2 fruit fly cellular contexts compared by ENCODE assay signal in the genomic region with DNA sequence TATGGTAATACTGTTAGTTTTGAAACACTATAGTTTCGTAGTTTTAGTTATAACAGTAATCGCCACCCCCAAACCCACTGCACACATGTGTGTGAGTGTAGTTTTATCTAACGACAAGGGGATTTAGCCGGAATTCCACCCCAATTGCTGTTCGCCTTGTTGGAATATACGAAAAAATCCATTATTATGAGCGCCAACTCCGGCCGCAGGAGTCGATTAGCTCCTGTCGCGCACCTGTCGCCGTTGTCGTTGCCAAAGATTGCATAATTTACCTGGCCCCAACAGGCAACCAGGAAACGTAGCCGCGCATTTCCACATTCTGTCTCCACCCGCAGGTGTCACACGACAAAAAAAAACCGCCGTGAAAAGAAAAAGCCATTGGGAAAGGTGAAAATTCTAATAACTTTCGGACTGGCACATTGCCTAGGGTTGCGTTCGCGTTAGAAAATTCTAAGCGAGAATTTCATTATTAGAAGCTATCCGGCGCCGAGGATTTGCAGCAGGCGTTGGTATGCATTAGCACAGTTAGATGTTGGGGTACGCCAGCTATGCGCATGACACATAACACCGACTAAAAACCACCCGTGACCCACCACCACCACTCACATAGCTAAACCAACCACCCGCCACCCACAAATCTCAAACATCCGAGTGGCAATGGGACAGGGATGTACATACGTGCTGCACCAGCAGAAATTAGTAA.
TF ChIP-seq lines count a peak whose summit lies in the region.

No protein-coding gene starts in this region.

- TF ChIP-seq CTCF in whole organism, embryonic (GFP tag; optimal IDR thresholded peaks at IDR 0.05; lab: Kevin White, UChicago) = no peak

TF ChIP-seq in whole organism, embryonic, 481 proteins besides CTCF, POLR2A, EP300 and RAD21 (continues in another document):
- TF ChIP-seq ase (GFP tag; IDR thresholded peaks at IDR 0.05; lab: Robert Waterston, UW) = 0 out of 3 replicates have a peak, but pooled peaks have one; percentile 7
- peak; percentile 41 for TF ChIP-seq sqz (GFP tag; optimal IDR thresholded peaks at IDR 0.05; lab: Kevin White, UChicago)
- TF ChIP-seq H15 (GFP tag; IDR thresholded peaks at IDR 0.05; lab: Robert Waterston, UW) = no peak
- TF ChIP-seq kay (GFP tag; optimal IDR thresholded peaks at IDR 0.05; lab: Kevin White, UChicago) = no peak
- TF ChIP-seq tio (GFP tag; optimal IDR thresholded peaks at IDR 0.05; lab: Kevin White, UChicago) = no peak
- TF ChIP-seq NC2α (GFP tag; optimal IDR thresholded peaks at IDR 0.05; lab: Kevin White, UChicago) = no peak
- no peak for TF ChIP-seq Xrp1 (GFP tag; IDR thresholded peaks at IDR 0.05; lab: Robert Waterston, UW)
- no peak for TF ChIP-seq pfk (GFP tag; optimal IDR thresholded peaks at IDR 0.05; lab: Kevin White, UChicago)
- 0 out of 2 replicates have a peak, but pooled peaks have one; percentile 5 for TF ChIP-seq Ada2b (GFP tag; IDR thresholded peaks at IDR 0.05; lab: Robert Waterston, UW)
- TF ChIP-seq pros (GFP tag; optimal IDR thresholded peaks at IDR 0.05; lab: Kevin White, UChicago) = no peak
- TF ChIP-seq ara (GFP tag; IDR thresholded peaks at IDR 0.05; lab: Robert Waterston, UW) = no peak; the same call in 1 of the 2 replicates
- TF ChIP-seq CG7357 (GFP tag; IDR thresholded peaks at IDR 0.05; lab: Robert Waterston, UW) = no peak
- TF ChIP-seq sens (GFP tag; lab: Kevin White, UChicago) = peak; percentile 66
- no peak for TF ChIP-seq Ptx1 (GFP tag; IDR thresholded peaks at IDR 0.05; lab: Robert Waterston, UW)
- no peak for TF ChIP-seq so (GFP tag; IDR thresholded peaks at IDR 0.05; lab: Robert Waterston, UW)
- no peak for TF ChIP-seq CG4328 (GFP tag; optimal IDR thresholded peaks at IDR 0.05; lab: Kevin White, UChicago)
- no peak for TF ChIP-seq gfzf (GFP tag; optimal IDR thresholded peaks at IDR 0.05; lab: Kevin White, UChicago)
- TF ChIP-seq wdn (GFP tag; IDR thresholded peaks at IDR 0.05; lab: Robert Waterston, UW) = no peak
- no peak for TF ChIP-seq CG6791 (GFP tag; IDR thresholded peaks at IDR 0.05; lab: Robert Waterston, UW; ENCODE audit: partially characterized antibody)
- TF ChIP-seq usp (GFP tag; optimal IDR thresholded peaks at IDR 0.05; lab: Kevin White, UChicago) = no peak
- TF ChIP-seq CG11695 (GFP tag; IDR thresholded peaks at IDR 0.05; lab: Robert Waterston, UW) = no peak
- TF ChIP-seq abd-A (tag; optimal IDR thresholded peaks at IDR 0.05; lab: Kevin White, UChicago) = peak; percentile 93
- TF ChIP-seq CG10565 (GFP tag; optimal IDR thresholded peaks at IDR 0.05; lab: Kevin White, UChicago) = no peak
- TF ChIP-seq HHEX (GFP tag; optimal IDR thresholded peaks at IDR 0.05; lab: Kevin White, UChicago) = no peak
- TF ChIP-seq C15 (GFP tag; IDR thresholded peaks at IDR 0.05; lab: Robert Waterston, UW) = no peak
- TF ChIP-seq Gug (GFP tag; IDR thresholded peaks at IDR 0.05; lab: Robert Waterston, UW) = no peak
- peak; percentile 97 for TF ChIP-seq sd (tag; optimal IDR thresholded peaks at IDR 0.05; lab: Kevin White, UChicago)
- TF ChIP-seq CG6765 (GFP tag; optimal IDR thresholded peaks at IDR 0.05; lab: Kevin White, UChicago) = no peak
- no peak for TF ChIP-seq CG9876 (GFP tag; optimal IDR thresholded peaks at IDR 0.05; lab: Kevin White, UChicago)
- no peak; the same call in 1 of the 2 replicates for TF ChIP-seq ssp (GFP tag; IDR thresholded peaks at IDR 0.05; lab: Robert Waterston, UW)
- no peak for TF ChIP-seq trh (GFP tag; optimal IDR thresholded peaks at IDR 0.05; lab: Kevin White, UChicago)
- no peak for TF ChIP-seq Camta (GFP tag; optimal IDR thresholded peaks at IDR 0.05; lab: Kevin White, UChicago)
- no peak for TF ChIP-seq D (optimal IDR thresholded peaks at IDR 0.05; lab: Kevin White, UChicago)
- no peak for TF ChIP-seq D (GFP tag; optimal IDR thresholded peaks at IDR 0.05; lab: Kevin White, UChicago)
- TF ChIP-seq cato (GFP tag; optimal IDR thresholded peaks at IDR 0.05; lab: Kevin White, UChicago; ENCODE audit: borderline replicate concordance) = no peak
- no peak for TF ChIP-seq twi (tag; optimal IDR thresholded peaks at IDR 0.05; lab: Kevin White, UChicago)
- TF ChIP-seq grn (GFP tag; optimal IDR thresholded peaks at IDR 0.05; lab: Kevin White, UChicago) = no peak
- TF ChIP-seq h (optimal IDR thresholded peaks at IDR 0.05; lab: Kevin White, UChicago) = no peak
- no peak for TF ChIP-seq CG8478 (optimal IDR thresholded peaks at IDR 0.05; lab: Kevin White, UChicago)
- no peak for TF ChIP-seq CG2116 (GFP tag; optimal IDR thresholded peaks at IDR 0.05; lab: Kevin White, UChicago)
- no peak for TF ChIP-seq CG13287 (GFP tag; IDR thresholded peaks at IDR 0.05; lab: Robert Waterston, UW; ENCODE audit: partially characterized antibody)
- no peak for TF ChIP-seq ind (GFP tag; optimal IDR thresholded peaks at IDR 0.05; lab: Kevin White, UChicago)
- TF ChIP-seq CG32767 (GFP tag; IDR thresholded peaks at IDR 0.05; lab: Robert Waterston, UW) = no peak

TF ChIP-seq in whole organism, wandering third instar larva, 38 proteins besides CTCF, POLR2A, EP300 and RAD21:
- TF ChIP-seq Vsx2 (GFP tag; optimal IDR thresholded peaks at IDR 0.05; lab: Kevin White, UChicago; ENCODE audit: partially characterized antibody) (peak; percentile 13), h (GFP tag; optimal IDR thresholded peaks at IDR 0.05; lab: Kevin White, UChicago) (no peak)
